Worm (Caenorhabditis elegans): ENCODE measurements around the gene T02G5.7.

The T02G5.7 gene

DNA sequence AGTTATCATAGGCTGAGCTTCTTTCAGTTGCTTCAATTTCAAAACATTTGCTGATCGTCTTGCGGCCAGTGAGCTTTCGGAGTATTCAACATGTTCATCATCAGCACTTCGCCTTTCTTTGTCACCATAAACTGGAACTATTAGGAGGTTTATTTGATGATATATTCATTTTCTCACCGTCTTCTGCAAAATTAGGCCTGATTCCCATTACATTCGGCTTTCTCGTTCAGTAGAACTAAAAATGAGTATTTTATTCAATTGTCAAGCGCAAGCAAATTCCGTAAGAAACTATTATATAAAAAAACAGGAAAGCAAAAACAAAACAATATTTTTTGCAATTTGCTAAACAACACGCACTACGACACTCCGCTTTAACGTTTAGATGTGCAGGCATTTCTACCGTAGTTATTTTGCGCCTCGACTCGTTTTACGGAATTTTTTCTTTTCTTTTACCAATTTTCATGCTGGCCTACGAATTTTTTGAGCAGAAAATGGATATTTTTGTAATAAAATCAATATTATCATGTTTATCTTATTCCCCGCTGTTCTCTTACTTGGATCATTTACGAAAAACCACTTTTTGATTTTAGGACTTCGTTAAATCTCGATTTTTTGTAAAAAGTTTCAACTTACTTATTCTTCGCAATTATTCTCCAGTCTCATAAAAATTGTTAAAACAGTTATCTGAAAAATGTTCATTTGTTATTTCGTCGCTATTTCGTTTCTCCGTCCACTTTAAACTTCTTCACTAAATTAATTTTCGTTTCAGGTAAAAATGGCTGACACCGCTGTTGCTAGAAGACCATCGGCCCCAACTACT is 29.6 kb downstream of the T02G5.7 start, which contains the start of the genes farl-11 and rpl-33 (continued):
- TF ChIP-seq aly-2 (tag; optimal IDR thresholded peaks at IDR 0.05) (no peak), egl-27 (tag; optimal IDR thresholded peaks at IDR 0.05) (no peak), nhr-77 (tag; optimal IDR thresholded peaks at IDR 0.05) (no peak), R02D3.7 (tag; optimal IDR thresholded peaks at IDR 0.05) (peak; percentile 79), ZK546.5 (tag; optimal IDR thresholded peaks at IDR 0.05) (peak; percentile 81), skn-1 (tag; optimal IDR thresholded peaks at IDR 0.05) (peak; percentile 36), elt-2 (tag; optimal IDR thresholded peaks at IDR 0.05) (peak; percentile 41), ama-1 (optimal IDR thresholded peaks at IDR 0.05) (peak; percentile 46), daf-12 (tag; optimal IDR thresholded peaks at IDR 0.05) (no peak), nhr-43 (tag; optimal IDR thresholded peaks at IDR 0.05; ENCODE audit: poor library complexity, severe bottlenecking) (peak; percentile 52), nhr-67 (tag; optimal IDR thresholded peaks at IDR 0.05) (no peak)

ce11 chrII:7106313-7106712 is 30.9 kb downstream of the T02G5.7 start:
- TF ChIP-seq fkh-10 (GFP tag; optimal IDR thresholded peaks at IDR 0.05) = no peak
- no peak for TF ChIP-seq fos-1 (tag; optimal IDR thresholded peaks at IDR 0.05)
- TF ChIP-seq nhr-43 (tag; optimal IDR thresholded peaks at IDR 0.05; ENCODE audit: poor library complexity, severe bottlenecking) = no peak
- TF ChIP-seq tbx-2 (tag; optimal IDR thresholded peaks at IDR 0.05) = no peak
- no peak for TF ChIP-seq nhr-12 (tag; optimal IDR thresholded peaks at IDR 0.05)
- TF ChIP-seq eor-1 (tag; optimal IDR thresholded peaks at IDR 0.05) = no peak
- TF ChIP-seq elt-3 (tag; optimal IDR thresholded peaks at IDR 0.05) = no peak
- no peak for TF ChIP-seq nhr-76 (tag; optimal IDR thresholded peaks at IDR 0.05)

- TF ChIP-seq ama-1 (optimal IDR thresholded peaks at IDR 0.05) = no peak
- no peak for TF ChIP-seq egl-5 (tag; optimal IDR thresholded peaks at IDR 0.05)
- TF ChIP-seq nhr-28 (tag; optimal IDR thresholded peaks at IDR 0.05) = no peak
- TF ChIP-seq zag-1 (tag; optimal IDR thresholded peaks at IDR 0.05) = no peak
- no peak for TF ChIP-seq elt-2 (tag; optimal IDR thresholded peaks at IDR 0.05)
- TF ChIP-seq fkh-10 (GFP tag; optimal IDR thresholded peaks at IDR 0.05) = no peak
- TF ChIP-seq daf-12 (tag; optimal IDR thresholded peaks at IDR 0.05) = no peak
- no peak for TF ChIP-seq lin-39 (tag; optimal IDR thresholded peaks at IDR 0.05)
These were observed 34.5 kb downstream of the T02G5.7 start, which contains the start of gene F10E7.9 for ce11 chrII:7109956-7110355. TSS of gene F10E7.9 (minus strand) at chrII:7110056.

ce11 chrII:7111012-7111656 is 35.7 kb downstream of the T02G5.7 start:
- TF ChIP-seq nfya-1 (tag; optimal IDR thresholded peaks at IDR 0.05; ENCODE audit: insufficient read depth) = peak; percentile 9
- no peak for TF ChIP-seq elt-3 (tag; optimal IDR thresholded peaks at IDR 0.05)
- TF ChIP-seq fkh-10 (GFP tag; optimal IDR thresholded peaks at IDR 0.05) = peak; percentile 60

DNA sequence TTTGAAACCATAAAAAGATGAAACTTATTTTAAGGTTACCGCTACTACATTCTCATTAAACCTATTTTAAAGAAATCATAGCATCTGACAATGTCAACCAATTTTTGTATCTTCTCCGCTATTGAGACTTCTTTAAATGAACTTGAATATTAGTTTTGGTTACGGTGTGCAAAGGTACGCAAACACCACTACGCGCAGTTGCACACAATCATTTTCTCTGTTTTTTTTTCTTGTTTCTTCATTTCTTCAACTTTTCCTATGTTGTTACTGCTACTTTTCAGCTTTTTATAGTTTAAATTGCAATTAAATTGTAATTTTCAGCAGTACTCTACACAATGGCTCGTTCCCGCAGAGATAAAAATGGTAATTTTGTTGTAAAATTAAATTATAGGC is 36.2 kb downstream of the T02G5.7 start, which contains the start of gene F10E7.5:
Gene F10E7.5, plus strand, starts transcription at position 322 of the 393 bp plus-strand sequence.
- peak; percentile 13 for TF ChIP-seq nhr-43 (tag; optimal IDR thresholded peaks at IDR 0.05; ENCODE audit: poor library complexity, severe bottlenecking)
- TF ChIP-seq elt-1 (tag; optimal IDR thresholded peaks at IDR 0.05) = no peak
- no peak for TF ChIP-seq R02D3.7 (tag; optimal IDR thresholded peaks at IDR 0.05)
- no peak for TF ChIP-seq ztf-11 (tag; optimal IDR thresholded peaks at IDR 0.05)
- TF ChIP-seq pqm-1 (tag; optimal IDR thresholded peaks at IDR 0.05) = no peak
- peak; percentile 11 for TF ChIP-seq ceh-82 (tag; optimal IDR thresholded peaks at IDR 0.05)
- no peak for TF ChIP-seq aly-2 (tag; optimal IDR thresholded peaks at IDR 0.05)
- peak; percentile 41 for TF ChIP-seq snpc-4 (tag; optimal IDR thresholded peaks at IDR 0.05)
- TF ChIP-seq elt-2 (tag; optimal IDR thresholded peaks at IDR 0.05) = no peak
- TF ChIP-seq mdl-1 (tag; optimal IDR thresholded peaks at IDR 0.05) = no peak
- TF ChIP-seq nhr-67 (tag; optimal IDR thresholded peaks at IDR 0.05) = no peak
- peak; percentile 81 for TF ChIP-seq nfya-1 (tag; optimal IDR thresholded peaks at IDR 0.05; ENCODE audit: insufficient read depth)
- no peak for TF ChIP-seq lsy-12 (tag; optimal IDR thresholded peaks at IDR 0.05)
- TF ChIP-seq skn-1 (tag; optimal IDR thresholded peaks at IDR 0.05) = peak; percentile 3
- TF ChIP-seq lin-15B (tag; optimal IDR thresholded peaks at IDR 0.05) = peak; percentile 48
- TF ChIP-seq ceh-16 (tag; optimal IDR thresholded peaks at IDR 0.05) = no peak
- peak; percentile 1 for TF ChIP-seq fkh-10 (GFP tag; optimal IDR thresholded peaks at IDR 0.05)
- TF ChIP-seq egl-5 (tag; optimal IDR thresholded peaks at IDR 0.05) = no peak
- no peak for TF ChIP-seq jun-1 (tag; optimal IDR thresholded peaks at IDR 0.05)
- TF ChIP-seq fos-1 (tag; optimal IDR thresholded peaks at IDR 0.05) = no peak
- peak; percentile 27 for TF ChIP-seq lin-39 (tag; optimal IDR thresholded peaks at IDR 0.05)
